Worm (Caenorhabditis elegans): ENCODE data around the gene B0280.11.

Gene B0280.11

ce11 chrIII:7101814-7102477 lies 36.1 kb downstream of the B0280.11 start:
- no peak for TF ChIP-seq ceh-34 (tag; optimal IDR thresholded peaks at IDR 0.05)
- no peak for TF ChIP-seq unc-55 (GFP tag; optimal IDR thresholded peaks at IDR 0.05)

ce11 chrIII:7100001-7100400 lies 38.1 kb downstream of the B0280.11 start, which contains the start of gene ZK418.11:
Gene ZK418.11 (plus strand): TSS chrIII:7100289.
- no peak for TF ChIP-seq C08G9.2 (tag; optimal IDR thresholded peaks at IDR 0.05)
- no peak for TF ChIP-seq pqm-1 (tag; optimal IDR thresholded peaks at IDR 0.05)
- no peak for TF ChIP-seq nhr-11 (tag; optimal IDR thresholded peaks at IDR 0.05)
- TF ChIP-seq hlh-8 (tag; optimal IDR thresholded peaks at IDR 0.05) = no peak
- TF ChIP-seq ttx-3 (tag; optimal IDR thresholded peaks at IDR 0.05) = no peak

DNA sequence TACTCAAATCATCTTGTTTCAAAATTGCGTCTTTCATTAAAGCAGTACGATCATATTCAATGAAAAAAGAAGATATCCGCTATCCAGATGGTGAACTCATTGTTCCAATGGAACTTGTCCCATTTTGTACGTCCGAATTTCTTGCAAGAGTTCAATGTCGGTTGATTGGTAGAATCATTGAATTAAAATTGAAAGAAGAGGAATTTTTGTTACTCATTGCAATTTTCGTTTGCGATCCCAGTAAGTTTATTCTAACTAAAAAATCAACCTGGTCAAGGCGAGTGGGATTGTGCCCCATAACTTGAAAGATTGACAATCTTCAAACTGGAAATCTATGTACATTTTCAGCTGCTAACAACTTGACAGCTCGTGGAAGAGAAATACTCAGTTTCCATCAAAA lies 41.6 kb downstream of the B0280.11 start:
- TF ChIP-seq lim-6 (tag; optimal IDR thresholded peaks at IDR 0.05) = no peak
- TF ChIP-seq ceh-34 (tag; optimal IDR thresholded peaks at IDR 0.05) = no peak
- no peak for TF ChIP-seq ets-4 (tag; optimal IDR thresholded peaks at IDR 0.05)
- no peak for TF ChIP-seq ttx-3 (tag; optimal IDR thresholded peaks at IDR 0.05)
- TF ChIP-seq che-1 (tag; optimal IDR thresholded peaks at IDR 0.05) = no peak
- TF ChIP-seq F13H6.1 (tag; optimal IDR thresholded peaks at IDR 0.05) = no peak
- TF ChIP-seq hlh-15 (tag; optimal IDR thresholded peaks at IDR 0.05) = no peak
- TF ChIP-seq ceh-2 (tag; optimal IDR thresholded peaks at IDR 0.05) = no peak
- no peak for TF ChIP-seq dve-1 (tag; optimal IDR thresholded peaks at IDR 0.05)
- no peak for TF ChIP-seq ceh-24 (tag; optimal IDR thresholded peaks at IDR 0.05)
- no peak for TF ChIP-seq syd-9 (tag; optimal IDR thresholded peaks at IDR 0.05)
- TF ChIP-seq hlh-13 (GFP tag; optimal IDR thresholded peaks at IDR 0.05) = no peak

ce11 chrIII:7095156-7095555 lies 42.9 kb downstream of the B0280.11 start, which contains the start of gene nhr-9:
Gene nhr-9 (plus strand): TSS chrIII:7095462.
- TF ChIP-seq dve-1 (tag; optimal IDR thresholded peaks at IDR 0.05) = no peak
- TF ChIP-seq npax-4 (tag; optimal IDR thresholded peaks at IDR 0.05) = no peak
- no peak for TF ChIP-seq odd-2 (tag; optimal IDR thresholded peaks at IDR 0.05)
- no peak for TF ChIP-seq hlh-6 (tag; optimal IDR thresholded peaks at IDR 0.05)
- TF ChIP-seq dmd-4 (tag; optimal IDR thresholded peaks at IDR 0.05; ENCODE audit: borderline replicate concordance) = no peak
- TF ChIP-seq tbx-2 (tag; optimal IDR thresholded peaks at IDR 0.05) = no peak
- TF ChIP-seq pqm-1 (tag; optimal IDR thresholded peaks at IDR 0.05) = no peak
- no peak for TF ChIP-seq unc-55 (GFP tag; optimal IDR thresholded peaks at IDR 0.05)
- TF ChIP-seq zip-5 (tag; optimal IDR thresholded peaks at IDR 0.05) = no peak
- no peak for TF ChIP-seq ceh-45 (GFP tag; IDR thresholded peaks at IDR 0.05)

- TF ChIP-seq hlh-30 (tag; optimal IDR thresholded peaks at IDR 0.05; ENCODE audit: insufficient read depth) = no peak
- no peak for TF ChIP-seq odd-2 (tag; optimal IDR thresholded peaks at IDR 0.05)
- no peak for TF ChIP-seq ceh-19 (GFP tag; optimal IDR thresholded peaks at IDR 0.05)
- no peak for TF ChIP-seq ceh-24 (tag; optimal IDR thresholded peaks at IDR 0.05)
- TF ChIP-seq elt-4 (tag; optimal IDR thresholded peaks at IDR 0.05) = no peak
- TF ChIP-seq ahr-1 (tag; optimal IDR thresholded peaks at IDR 0.05) = no peak
- no peak for TF ChIP-seq nfya-1 (tag; optimal IDR thresholded peaks at IDR 0.05)
- TF ChIP-seq pag-3 (tag; optimal IDR thresholded peaks at IDR 0.05; ENCODE audit: borderline replicate concordance) = no peak
- no peak for TF ChIP-seq pax-1 (tag; optimal IDR thresholded peaks at IDR 0.05)
- no peak for TF ChIP-seq F13H6.1 (tag; optimal IDR thresholded peaks at IDR 0.05)
- TF ChIP-seq sox-4 (tag; optimal IDR thresholded peaks at IDR 0.05) = no peak
- TF ChIP-seq ref-2 (tag; optimal IDR thresholded peaks at IDR 0.05) = no peak
- TF ChIP-seq ttx-3 (tag; optimal IDR thresholded peaks at IDR 0.05) = no peak
- no peak for TF ChIP-seq unc-86 (tag; optimal IDR thresholded peaks at IDR 0.05)
- TF ChIP-seq npax-4 (tag; optimal IDR thresholded peaks at IDR 0.05) = no peak
- no peak for TF ChIP-seq elt-2 (tag; optimal IDR thresholded peaks at IDR 0.05)
- no peak for TF ChIP-seq madf-2 (tag; optimal IDR thresholded peaks at IDR 0.05)
These were observed 47.0 kb downstream of the B0280.11 start, which contains the start of gene ZK418.2 for ce11 chrIII:7091042-7091441. Gene ZK418.2 (plus strand): TSS chrIII:7091342.

Measured in whole organism, late embryonic.